Worm (Caenorhabditis elegans): ENCODE results near the gene K08D8.11.

DNA sequence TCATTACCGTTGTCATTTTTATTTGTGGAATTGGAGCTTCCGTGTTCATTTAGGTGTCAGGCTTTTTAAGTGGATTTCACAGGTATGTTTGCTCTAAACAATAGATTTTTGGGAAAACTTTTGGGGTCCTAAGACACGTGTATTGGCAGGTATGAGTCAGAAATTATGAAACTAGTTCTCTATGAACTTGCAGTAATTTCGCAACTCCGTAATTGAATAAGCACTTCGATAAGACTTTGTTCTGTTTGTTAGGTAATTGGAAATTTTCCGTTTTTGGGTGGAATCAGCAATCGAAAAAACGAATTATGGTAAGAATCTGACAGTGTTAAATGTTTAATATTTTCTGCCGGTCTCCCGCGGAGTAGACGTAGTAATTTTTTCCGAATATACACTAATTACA lies 2.0 kb downstream of the K08D8.11 start:
- TF ChIP-seq ZK546.5 (tag; optimal IDR thresholded peaks at IDR 0.05) (no peak), tbx-2 (tag; optimal IDR thresholded peaks at IDR 0.05) (no peak), skn-1 (tag; optimal IDR thresholded peaks at IDR 0.05) (no peak), lin-39 (tag; optimal IDR thresholded peaks at IDR 0.05) (no peak), elt-3 (tag; optimal IDR thresholded peaks at IDR 0.05) (no peak), nhr-76 (tag; optimal IDR thresholded peaks at IDR 0.05) (no peak), nhr-28 (tag; optimal IDR thresholded peaks at IDR 0.05) (no peak), fkh-10 (GFP tag; optimal IDR thresholded peaks at IDR 0.05) (no peak), nhr-237 (tag; optimal IDR thresholded peaks at IDR 0.05) (no peak), ztf-11 (tag; optimal IDR thresholded peaks at IDR 0.05) (no peak), ama-1 (optimal IDR thresholded peaks at IDR 0.05) (no peak), pha-4 (tag; optimal IDR thresholded peaks at IDR 0.05) (no peak)

Measured in whole organism, L3 larva.